Worm (Caenorhabditis elegans): ENCODE measurements around the gene ZK721.3.

- no peak for TF ChIP-seq syd-9 (tag; optimal IDR thresholded peaks at IDR 0.05)
- TF ChIP-seq nfya-1 (tag; optimal IDR thresholded peaks at IDR 0.05) = no peak
- no peak for TF ChIP-seq pag-3 (tag; optimal IDR thresholded peaks at IDR 0.05; ENCODE audit: borderline replicate concordance)
- TF ChIP-seq pha-4 (tag; optimal IDR thresholded peaks at IDR 0.05) = no peak
- no peak for TF ChIP-seq ceh-9 (tag; optimal IDR thresholded peaks at IDR 0.05)
These were observed 41.4 kb upstream of the ZK721.3 start, which contains the start of gene M02D8.7 for ce11 chrX:8742896-8743295.

Data from whole organism, late embryonic.